Worm (Caenorhabditis elegans) whole organism, late embryonic: ENCODE measurements around the gene F45D3.1.

ENCODE experiments used
- ceh-24 ChIP-seq: sonication (generic microtip); optimal IDR thresholded peaks from 2 replicates; lab custom pipeline; 2016; ENCODE audit warnings: mild to moderate bottlenecking, missing genetic modification characterization, missing compliant biosample characterization
- elt-2 ChIP-seq: sonication (generic microtip); optimal IDR thresholded peaks from 2 replicates; lab custom pipeline; 2016; ENCODE audit warnings: missing genetic modification reagents, missing genetic modification characterization, missing compliant biosample characterization
- ets-4 ChIP-seq: sonication (generic microtip); optimal IDR thresholded peaks from 2 replicates; lab custom pipeline; 2016; ENCODE audit warnings: missing genetic modification characterization, missing compliant biosample characterization
- hlh-30 ChIP-seq: sonication (generic microtip); optimal IDR thresholded peaks from 2 replicates; lab custom pipeline; 2017; ENCODE audit warnings: antibody characterized with exemption, missing genetic modification characterization, missing compliant biosample characterization; ENCODE audit not compliant: insufficient read depth
- hlh-6 ChIP-seq: sonication (generic microtip); optimal IDR thresholded peaks from 2 replicates; lab custom pipeline; 2016; ENCODE audit warnings: missing genotype, missing genetic modification characterization, missing compliant biosample characterization
- nhr-11 ChIP-seq: fragments of 150-350 bp; optimal IDR thresholded peaks from 2 replicates; lab custom pipeline; 2014; ENCODE audit warnings: missing biosample characterization, missing genetic modification characterization
- pha-4 ChIP-seq: fragments of 150-350 bp; optimal IDR thresholded peaks from 2 replicates; lab custom pipeline; 2018; ENCODE audit warnings: missing biosample characterization, missing genetic modification reagents, missing genetic modification characterization
- zip-5 ChIP-seq: sonication (generic microtip); optimal IDR thresholded peaks from 2 replicates; lab custom pipeline; 2016; ENCODE audit warnings: missing genetic modification characterization, missing compliant biosample characterization

DNA sequence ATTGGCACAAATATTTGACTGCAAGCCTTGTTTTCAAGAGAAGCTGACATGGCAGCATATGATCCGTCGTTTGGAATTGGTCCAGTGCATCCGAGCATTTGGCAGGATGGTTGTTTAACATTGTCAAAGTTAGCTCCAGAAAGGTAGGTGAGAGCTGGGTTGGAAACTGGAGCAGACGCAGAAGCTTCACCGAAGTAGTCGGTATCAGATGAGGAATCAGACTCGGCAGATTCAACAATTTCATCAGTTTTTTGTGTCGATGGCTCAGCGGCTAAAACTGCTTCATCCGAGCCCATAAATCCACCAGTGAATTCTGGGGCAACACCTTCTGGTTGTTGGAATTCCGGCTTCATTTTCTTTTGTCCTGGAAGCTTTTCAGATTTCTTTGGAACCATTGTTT is 22.7 kb downstream of the F45D3.1 start:
- TF ChIP-seq ceh-24 (tag; lab: Kevin White, UChicago): no peak
- TF ChIP-seq nhr-11: no peak
- TF ChIP-seq zip-5 (tag; lab: Kevin White, UChicago): no peak
- TF ChIP-seq hlh-30 (tag; lab: Kevin White, UChicago): no peak
- TF ChIP-seq ets-4: no peak
- no peak for TF ChIP-seq pha-4
- TF ChIP-seq hlh-6 (tag; lab: Kevin White, UChicago): no peak
- no peak for TF ChIP-seq elt-2
